Worm (Caenorhabditis elegans): Measurements from ENCODE around the gene sqv-6.

ce11 chrV:964739-965283, at the start of gene sqv-6:
- TF ChIP-seq lin-15B (tag; optimal IDR thresholded peaks at IDR 0.05) (peak; percentile 53), unc-62 (GFP tag; optimal IDR thresholded peaks at IDR 0.05) (no peak), pqm-1 (tag; optimal IDR thresholded peaks at IDR 0.05) (no peak), skn-1 (tag; optimal IDR thresholded peaks at IDR 0.05) (no peak), nhr-43 (tag; optimal IDR thresholded peaks at IDR 0.05; ENCODE audit: poor library complexity, severe bottlenecking) (no peak), ztf-4 (tag; optimal IDR thresholded peaks at IDR 0.05) (no peak), unc-39 (tag; optimal IDR thresholded peaks at IDR 0.05) (no peak)
